Worm (Caenorhabditis elegans) whole organism, L4 larva: ENCODE results near the gene hpo-25.

Experiments
- D1046.2 ChIP-seq: fragments of 200-800 bp; sonication (Bioruptor generic); IDR thresholded peaks from 2 replicates; pipeline ENCODE4 v1.3.6; 2022; ENCODE audit warnings: missing genetic modification characterization, missing compliant biosample characterization
- F26F4.8 ChIP-seq: fragments of 200-800 bp; sonication (Bioruptor generic); conservative IDR thresholded peaks from 2 replicates; pipeline ENCODE4 v1.3.6; 2022; ENCODE audit warnings: missing genetic modification characterization, missing compliant biosample characterization
- gei-8 ChIP-seq: fragments of 200-800 bp; sonication (Bioruptor generic); optimal IDR thresholded peaks from 2 replicates; lab custom pipeline; 2018; ENCODE audit warnings: mild to moderate bottlenecking, missing genetic modification characterization, missing compliant biosample characterization
- nhr-10 ChIP-seq: fragments of 150-350 bp; optimal IDR thresholded peaks from 2 replicates; lab custom pipeline; 2014; ENCODE audit warnings: missing biosample characterization, missing genetic modification characterization
- pha-4 ChIP-seq, 2 experiments: fragments of 150-350 bp in 1 of 2; fragments of 200-800 bp in 1 of 2; sonication (Bioruptor generic) in 1 of 2; IDR thresholded peaks in 1 of 2; optimal IDR thresholded peaks in 1 of 2; 2 replicates each; pipeline versions ENCODE4 v1.3.6 to Lab custom; 2014 to 2022; ENCODE audit warnings: missing genetic modification characterization in 2 of 2, missing genetic modification reagents in 2 of 2, missing biosample characterization in 1 of 2, missing compliant biosample characterization in 1 of 2

DNA sequence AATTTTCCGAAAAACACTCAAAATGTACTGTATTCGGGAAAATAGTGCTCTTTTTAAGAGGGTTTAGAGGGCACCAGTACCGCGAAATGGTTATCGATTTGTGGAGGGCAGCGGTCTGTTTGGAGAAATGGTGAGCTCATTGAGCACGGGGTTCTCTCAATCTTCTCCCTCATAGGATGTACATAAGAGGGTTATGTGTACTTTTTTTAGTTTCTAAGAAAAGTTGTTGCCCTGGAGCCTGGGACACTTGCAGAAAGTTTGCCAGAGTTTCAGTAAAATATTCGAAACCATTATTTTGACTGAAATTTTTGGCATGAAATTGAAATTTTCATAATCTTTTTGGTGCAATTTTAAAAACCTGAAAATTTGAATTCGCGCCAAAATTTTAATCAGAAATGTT, 16.5 kb upstream of the hpo-25 start, which contains the start of gene F43C11.10:
- TF ChIP-seq nhr-10 (tag; lab: Kevin White, UChicago) = no peak
- TF ChIP-seq D1046.2 (GFP tag; lab: Robert Waterston, UW) = no peak
- TF ChIP-seq F26F4.8 (GFP tag; lab: Robert Waterston, UW) = no peak
- no peak for TF ChIP-seq gei-8 (GFP tag; lab: Kevin White, UChicago)
- TF ChIP-seq pha-4 (GFP tag; IDR thresholded peaks at IDR 0.05; lab: Robert Waterston, UW) = no peak
- no peak for TF ChIP-seq pha-4 (tag; optimal IDR thresholded peaks at IDR 0.05; lab: Kevin White, UChicago)
